Fruit fly (Drosophila melanogaster): ENCODE data around the gene Axn.

- TF ChIP-seq CG8478 (optimal IDR thresholded peaks at IDR 0.05) (no peak), CTCF (optimal IDR thresholded peaks at IDR 0.05) (no peak)
Observed at dm6 chr3R:30014977-30015514, 7.6 kb upstream of the Axn start, which contains the start of gene CG7920.

Data from S2 (cell line).